Worm (Caenorhabditis elegans) whole organism, L2 larva: Measurements from ENCODE around the gene T25B2.2.

Source experiments
- R02D3.7 ChIP-seq: fragments of 150-350 bp; optimal IDR thresholded peaks from 2 replicates; lab custom pipeline; 2014; ENCODE audit warnings: missing biosample characterization, missing genetic modification characterization
- ZK546.5 ChIP-seq: sonication (generic microtip); optimal IDR thresholded peaks from 2 replicates; lab custom pipeline; 2017; ENCODE audit warnings: missing biosample characterization, missing genetic modification characterization
- ama-1 ChIP-seq: fragments of 150-350 bp; optimal IDR thresholded peaks from 2 replicates; lab custom pipeline; 2018; ENCODE audit warnings: inconsistent platforms
- blmp-1 ChIP-seq: sonication (generic microtip); optimal IDR thresholded peaks from 2 replicates; lab custom pipeline; 2017; ENCODE audit warnings: missing genetic modification characterization, mild to moderate bottlenecking, missing compliant biosample characterization, antibody characterized with exemption, moderate library complexity; ENCODE audit not compliant: insufficient read depth
- crh-2 ChIP-seq: sonication (generic microtip); optimal IDR thresholded peaks from 2 replicates; lab custom pipeline; 2017; ENCODE audit warnings: missing biosample characterization, missing genetic modification characterization
- egl-27 ChIP-seq: sonication (generic microtip); optimal IDR thresholded peaks from 3 replicates; lab custom pipeline; 2017; ENCODE audit warnings: missing biosample characterization, missing genetic modification reagents, missing genetic modification characterization
- fos-1 ChIP-seq: fragments of 150-350 bp; optimal IDR thresholded peaks from 2 replicates; lab custom pipeline; 2014; ENCODE audit warnings: missing biosample characterization, missing genetic modification characterization
- lin-39 ChIP-seq: fragments of 150-350 bp; optimal IDR thresholded peaks from 2 replicates; lab custom pipeline; 2014; ENCODE audit warnings: missing biosample characterization, missing genetic modification reagents, missing genetic modification characterization
- nhr-237 ChIP-seq: fragments of 150-350 bp; optimal IDR thresholded peaks from 2 replicates; lab custom pipeline; 2014; ENCODE audit warnings: missing biosample characterization, missing genetic modification characterization
- nhr-6 ChIP-seq: fragments of 150-350 bp; optimal IDR thresholded peaks from 2 replicates; lab custom pipeline; 2014; ENCODE audit warnings: missing biosample characterization, missing genetic modification characterization
- skn-1 ChIP-seq: sonication (generic microtip); optimal IDR thresholded peaks from 2 replicates; lab custom pipeline; 2017; ENCODE audit warnings: missing biosample characterization, missing genetic modification characterization
- unc-39 ChIP-seq: fragments of 150-350 bp; optimal IDR thresholded peaks from 2 replicates; lab custom pipeline; 2014; ENCODE audit warnings: missing biosample characterization, missing genetic modification characterization
- ztf-11 ChIP-seq: sonication (generic microtip); optimal IDR thresholded peaks from 2 replicates; lab custom pipeline; 2017; ENCODE audit warnings: missing biosample characterization, missing genetic modification characterization

ce11 chrX:6194191-6194724, 24.8 kb downstream of the T25B2.2 start, which contains the start of gene ceh-54:
- TF ChIP-seq crh-2 (tag; lab: Kevin White, UChicago) (no peak), lin-39 (tag; lab: Kevin White, UChicago) (no peak), R02D3.7 (tag; lab: Kevin White, UChicago) (no peak), fos-1 (tag; lab: Kevin White, UChicago) (no peak), nhr-6 (tag; lab: Kevin White, UChicago) (no peak), ztf-11 (tag; lab: Kevin White, UChicago) (no peak), unc-39 (no peak), skn-1 (tag; lab: Kevin White, UChicago) (no peak), ama-1 (lab: Kevin White, UChicago) (no peak), nhr-237 (no peak), blmp-1 (tag; lab: Kevin White, UChicago) (no peak), ZK546.5 (tag; lab: Kevin White, UChicago) (no peak), egl-27 (tag; lab: Kevin White, UChicago) (no peak)
